Worm (Caenorhabditis elegans): Measurements from ENCODE around the gene nemp-1.

Gene nemp-1

DNA sequence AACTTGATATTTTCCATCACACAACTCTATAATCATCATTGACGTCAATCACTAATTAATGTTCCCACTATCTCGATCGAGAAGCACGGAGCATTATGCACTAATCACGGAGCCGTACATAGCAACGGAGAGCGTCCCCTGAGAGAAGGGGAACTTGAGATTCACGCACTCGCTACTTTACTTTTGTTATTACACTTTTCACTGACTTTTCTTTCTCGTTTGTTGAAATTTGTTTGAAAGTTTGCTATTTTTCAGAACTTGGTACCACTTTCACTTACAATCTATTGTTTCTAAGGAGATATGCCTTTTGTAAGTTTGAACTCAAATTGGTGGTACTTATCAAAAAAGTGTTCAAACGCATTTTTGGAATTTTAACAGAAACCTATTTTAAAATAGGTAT, 28.0 kb upstream of the nemp-1 start, which contains the start of gene Y55B1BR.8:
TSS of gene Y55B1BR.8 (plus strand) at position 301 of the 400 bp plus-strand sequence.
- TF ChIP-seq mdl-1 (tag; optimal IDR thresholded peaks at IDR 0.05): no peak
- TF ChIP-seq nhr-12 (tag; optimal IDR thresholded peaks at IDR 0.05): no peak

DNA sequence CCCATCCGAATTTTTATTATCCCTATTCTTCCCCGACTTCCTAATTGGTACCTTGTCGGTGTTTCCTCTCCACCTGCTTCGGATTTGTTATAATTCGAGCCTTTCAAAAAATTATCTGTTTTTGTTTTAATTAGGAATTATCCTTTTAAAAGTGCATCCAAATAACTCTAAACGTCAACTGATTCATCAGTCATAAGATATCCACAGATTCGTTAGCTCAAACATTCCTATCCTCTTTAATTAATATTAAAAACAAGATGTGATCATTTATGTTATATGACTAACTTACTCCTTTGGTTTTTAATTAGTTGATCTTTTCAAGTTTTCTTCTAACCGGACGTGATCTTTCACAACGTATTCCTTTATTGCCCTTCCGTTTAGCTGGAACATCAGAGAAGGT, 25.3 kb upstream of the nemp-1 start:
- TF ChIP-seq crh-2 (tag; optimal IDR thresholded peaks at IDR 0.05): no peak

- TF ChIP-seq sma-9 (GFP tag; optimal IDR thresholded peaks at IDR 0.05): no peak
- no peak for TF ChIP-seq sma-9 (tag; optimal IDR thresholded peaks at IDR 0.05)
- TF ChIP-seq nhr-129 (tag; optimal IDR thresholded peaks at IDR 0.05): no peak
- no peak for TF ChIP-seq nhr-25 (tag; optimal IDR thresholded peaks at IDR 0.05)
- no peak for TF ChIP-seq Y55F3AM.14 (GFP tag; optimal IDR thresholded peaks at IDR 0.05)
- TF ChIP-seq R02D3.7 (tag; optimal IDR thresholded peaks at IDR 0.05): no peak
- no peak for TF ChIP-seq elt-3 (tag; optimal IDR thresholded peaks at IDR 0.05)
- TF ChIP-seq gmeb-1 (tag; optimal IDR thresholded peaks at IDR 0.05): no peak
- TF ChIP-seq snpc-4 (tag; optimal IDR thresholded peaks at IDR 0.05): no peak
- TF ChIP-seq mab-5 (tag; optimal IDR thresholded peaks at IDR 0.05): no peak
- TF ChIP-seq mbf-1 (tag; optimal IDR thresholded peaks at IDR 0.05): no peak
- TF ChIP-seq ztf-4 (tag; optimal IDR thresholded peaks at IDR 0.05): no peak
- no peak for TF ChIP-seq skn-1 (tag; optimal IDR thresholded peaks at IDR 0.05)
- no peak for TF ChIP-seq nhr-10 (tag; optimal IDR thresholded peaks at IDR 0.05)
- no peak for TF ChIP-seq egl-27 (tag; optimal IDR thresholded peaks at IDR 0.05)
- TF ChIP-seq unc-39 (tag; optimal IDR thresholded peaks at IDR 0.05): no peak
- TF ChIP-seq nhr-23 (tag; optimal IDR thresholded peaks at IDR 0.05): no peak
- TF ChIP-seq alr-1 (tag; optimal IDR thresholded peaks at IDR 0.05): no peak
- TF ChIP-seq aly-2 (tag; optimal IDR thresholded peaks at IDR 0.05): no peak
- no peak for TF ChIP-seq F13H6.1 (tag; optimal IDR thresholded peaks at IDR 0.05)
- no peak for TF ChIP-seq nhr-11 (tag; optimal IDR thresholded peaks at IDR 0.05)
Measured at ce11 chrIII:455793-456192, 16.3 kb upstream of the nemp-1 start.

DNA sequence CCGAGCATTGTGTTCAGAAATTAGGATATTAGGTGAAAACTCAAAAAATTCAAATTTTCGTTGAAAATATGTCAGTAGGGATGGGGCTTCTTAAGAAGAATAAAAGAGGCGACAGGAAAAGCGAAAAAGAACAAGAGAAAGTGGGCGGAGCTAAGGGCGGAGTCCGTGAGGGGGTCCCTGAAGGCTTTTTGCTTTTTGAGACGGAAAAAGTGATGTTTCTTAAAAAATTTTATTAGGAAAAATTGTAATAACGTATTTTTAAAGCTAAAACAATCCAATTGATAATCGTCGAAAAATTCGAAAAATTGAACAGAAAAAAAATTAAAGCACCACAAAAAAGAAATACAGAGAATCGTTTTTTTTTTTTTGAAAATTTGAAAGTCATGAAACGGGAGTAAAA, 8.4 kb upstream of the nemp-1 start, which contains the start of gene Y55B1BR.6:
TSS of gene Y55B1BR.6 (minus strand) at position 101 of the 400 bp plus-strand sequence.
- TF ChIP-seq nhr-21 (tag; optimal IDR thresholded peaks at IDR 0.05): no peak
- TF ChIP-seq nhr-237 (tag; optimal IDR thresholded peaks at IDR 0.05): no peak
- no peak for TF ChIP-seq zag-1 (tag; optimal IDR thresholded peaks at IDR 0.05)
- TF ChIP-seq mdl-1 (tag; optimal IDR thresholded peaks at IDR 0.05): no peak
- no peak for TF ChIP-seq ztf-1 (GFP tag; conservative IDR thresholded peaks at IDR 0.05)
- TF ChIP-seq lin-11 (tag; optimal IDR thresholded peaks at IDR 0.05): no peak
- no peak for TF ChIP-seq nhr-6 (tag; optimal IDR thresholded peaks at IDR 0.05)
- no peak for TF ChIP-seq C34F6.9 (tag; optimal IDR thresholded peaks at IDR 0.05)
- no peak for TF ChIP-seq gmeb-1 (tag; optimal IDR thresholded peaks at IDR 0.05)
- no peak for TF ChIP-seq lsy-2 (tag; optimal IDR thresholded peaks at IDR 0.05)
- TF ChIP-seq R02D3.7 (tag; optimal IDR thresholded peaks at IDR 0.05): no peak
- TF ChIP-seq peb-1 (tag; optimal IDR thresholded peaks at IDR 0.05): no peak
- TF ChIP-seq nhr-77 (tag; optimal IDR thresholded peaks at IDR 0.05): no peak
- no peak for TF ChIP-seq nhr-10 (tag; optimal IDR thresholded peaks at IDR 0.05)
- no peak for TF ChIP-seq sma-3 (GFP tag; optimal IDR thresholded peaks at IDR 0.05)
- no peak for TF ChIP-seq elt-1 (tag; optimal IDR thresholded peaks at IDR 0.05)

DNA sequence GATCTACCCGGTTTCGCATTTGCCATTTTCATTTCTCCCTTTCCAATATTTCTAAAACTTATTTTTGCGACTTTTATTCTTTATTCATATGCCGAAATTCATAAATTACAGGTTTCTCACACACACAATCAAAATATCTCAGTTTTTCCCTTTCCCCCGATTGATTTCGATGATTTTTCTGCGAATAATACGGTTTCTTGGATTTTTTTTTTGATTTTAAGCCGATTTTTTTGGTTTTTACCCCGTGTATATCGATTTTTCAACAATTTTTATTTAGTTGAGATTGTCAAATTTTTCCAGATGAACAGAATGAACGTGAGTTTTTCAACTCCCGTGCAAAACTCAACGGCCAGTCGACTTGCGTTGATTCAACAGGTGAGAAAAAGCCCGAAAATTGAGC, 3.0 kb downstream of the nemp-1 start, which contains the start of gene mat-3:
TSS of gene mat-3 (plus strand) at position 301 of the 400 bp plus-strand sequence.
- TF ChIP-seq F13H6.1 (tag; optimal IDR thresholded peaks at IDR 0.05) (no peak), nhr-23 (tag; optimal IDR thresholded peaks at IDR 0.05) (no peak), nhr-77 (tag; optimal IDR thresholded peaks at IDR 0.05) (no peak), ZK546.5 (tag; optimal IDR thresholded peaks at IDR 0.05) (no peak), unc-39 (tag; optimal IDR thresholded peaks at IDR 0.05) (no peak)

All from whole organism, L2 larva.